Worm (Caenorhabditis elegans) whole organism, L4 larva: ENCODE measurements around the gene polk-1.

ENCODE experiments used
- F10B5.3 ChIP-seq: sonication (generic microtip); optimal IDR thresholded peaks from 2 replicates; lab custom pipeline; 2016; ENCODE audit warnings: mild to moderate bottlenecking, missing genetic modification characterization, missing compliant biosample characterization
- F49E8.2 ChIP-seq: sonication (generic microtip); optimal IDR thresholded peaks from 2 replicates; lab custom pipeline; 2016; ENCODE audit warnings: missing compliant biosample characterization, mild to moderate bottlenecking, missing genetic modification characterization, borderline replicate concordance
- T26A8.4 ChIP-seq: fragments of 200-800 bp; sonication (Bioruptor generic); IDR thresholded peaks from 2 replicates; pipeline ENCODE4 v1.3.6; 2022; ENCODE audit warnings: missing genetic modification characterization, missing compliant biosample characterization
- Y5F2A.4 ChIP-seq: fragments of 200-800 bp; sonication (Bioruptor generic); optimal IDR thresholded peaks from 2 replicates; lab custom pipeline; 2018; ENCODE audit warnings: mild to moderate bottlenecking, missing genetic modification characterization, missing compliant biosample characterization
- ZK546.5 ChIP-seq, 2 experiments: sonication (generic microtip); optimal IDR thresholded peaks; 2 replicates each; lab custom pipeline; 2017; ENCODE audit warnings: missing biosample characterization in 2 of 2, missing genetic modification characterization in 2 of 2
- aha-1 ChIP-seq: fragments of 150-350 bp; peaks from one replicate; lab custom pipeline; 2014; ENCODE audit warnings: missing biosample characterization, missing genetic modification characterization
- ama-1 ChIP-seq: fragments of 150-350 bp; optimal IDR thresholded peaks from 2 replicates; lab custom pipeline; 2014; ENCODE audit warnings: inconsistent platforms, mixed read lengths
- arid-1 ChIP-seq: fragments of 200-800 bp; sonication (Bioruptor generic); conservative IDR thresholded peaks from 2 replicates; pipeline ENCODE4 v1.3.6; 2022; ENCODE audit warnings: missing genetic modification reagents, missing genetic modification characterization, missing compliant biosample characterization
- ceh-20 ChIP-seq: fragments of 200-800 bp; sonication (Bioruptor generic); IDR thresholded peaks from 2 replicates; pipeline ENCODE4 v1.3.6; 2022; ENCODE audit warnings: missing genetic modification reagents, missing genetic modification characterization, missing compliant biosample characterization
- ces-1 ChIP-seq: fragments of 150-350 bp; sonication (generic microtip); optimal IDR thresholded peaks from 4 replicates; lab custom pipeline; 2014; ENCODE audit warnings: missing biosample characterization, missing genetic modification reagents, missing genetic modification characterization
- dmd-8 ChIP-seq: fragments of 200-800 bp; sonication (Bioruptor generic); IDR thresholded peaks from 2 replicates; pipeline ENCODE4 v1.3.6; 2022; ENCODE audit warnings: missing genetic modification characterization, missing compliant biosample characterization
- dpl-1 ChIP-seq: fragments of 150-350 bp; optimal IDR thresholded peaks from 2 replicates; lab custom pipeline; 2014; ENCODE audit warnings: missing biosample characterization, missing genetic modification reagents, missing genetic modification characterization
- egl-27 ChIP-seq: sonication (generic microtip); optimal IDR thresholded peaks from 3 replicates; lab custom pipeline; 2017; ENCODE audit warnings: missing biosample characterization, missing genetic modification reagents, missing genetic modification characterization
- fkh-10 ChIP-seq: fragments of 150-350 bp; optimal IDR thresholded peaks from 2 replicates; lab custom pipeline; 2014; ENCODE audit warnings: missing biosample characterization, missing genetic modification reagents, missing genetic modification characterization
- hlh-30 ChIP-seq: sonication (generic microtip); optimal IDR thresholded peaks from 2 replicates; lab custom pipeline; 2017; ENCODE audit warnings: antibody characterized with exemption, mild to moderate bottlenecking, missing genetic modification characterization, missing compliant biosample characterization; ENCODE audit not compliant: insufficient read depth
- hmg-1.1 ChIP-seq: fragments of 200-800 bp; sonication (Bioruptor generic); IDR thresholded peaks from 2 replicates; pipeline ENCODE4 v1.3.6; 2022; ENCODE audit warnings: missing genetic modification reagents, missing genetic modification characterization, missing compliant biosample characterization
- jun-1 ChIP-seq: fragments of 150-350 bp; optimal IDR thresholded peaks from 2 replicates; lab custom pipeline; 2014; ENCODE audit warnings: missing biosample characterization, missing genetic modification reagents, missing genetic modification characterization
- lim-7 ChIP-seq: fragments of 200-800 bp; sonication (Bioruptor generic); IDR thresholded peaks from 2 replicates; pipeline ENCODE4 v1.3.6; 2022; ENCODE audit warnings: missing genetic modification characterization, missing compliant biosample characterization
- lin-1 ChIP-seq: fragments of 200-800 bp; sonication (Bioruptor generic); IDR thresholded peaks from 2 replicates; pipeline ENCODE4 v1.3.6; 2022; ENCODE audit warnings: missing genetic modification reagents, missing genetic modification characterization, missing compliant biosample characterization
- lin-13 ChIP-seq: fragments of 150-350 bp; optimal IDR thresholded peaks from 2 replicates; lab custom pipeline; 2014; ENCODE audit warnings: missing biosample characterization, missing genetic modification reagents, missing genetic modification characterization
- lin-29 ChIP-seq: fragments of 200-800 bp; sonication (Bioruptor generic); IDR thresholded peaks from 2 replicates; pipeline ENCODE4 v1.3.6; 2022; ENCODE audit warnings: missing genetic modification reagents, missing genetic modification characterization, missing compliant biosample characterization
- lin-38 ChIP-seq: fragments of 200-800 bp; sonication (Bioruptor generic); IDR thresholded peaks from 2 replicates; pipeline ENCODE4 v1.3.6; 2022; ENCODE audit warnings: missing genetic modification reagents, missing genetic modification characterization, missing compliant biosample characterization
- lsy-2 ChIP-seq, 2 experiments: fragments of 150-350 bp in 1 of 2; sonication (generic microtip) in 1 of 2; optimal IDR thresholded peaks; 2 replicates each; lab custom pipeline; 2014 to 2017; ENCODE audit warnings: missing biosample characterization in 2 of 2, missing genetic modification characterization in 2 of 2
- mxl-2 ChIP-seq: fragments of 200-800 bp; sonication (Bioruptor generic); conservative IDR thresholded peaks from 2 replicates; pipeline ENCODE4 v1.3.6; 2022; ENCODE audit warnings: missing genetic modification reagents, missing genetic modification characterization, missing compliant biosample characterization
- mxl-3 ChIP-seq: fragments of 200-800 bp; sonication (Bioruptor generic); optimal IDR thresholded peaks from 2 replicates; lab custom pipeline; 2018; ENCODE audit warnings: mild to moderate bottlenecking, missing genetic modification characterization, missing compliant biosample characterization
- nhr-10 ChIP-seq: fragments of 150-350 bp; optimal IDR thresholded peaks from 2 replicates; lab custom pipeline; 2014; ENCODE audit warnings: missing biosample characterization, missing genetic modification characterization
- nhr-102 ChIP-seq: sonication (generic microtip); optimal IDR thresholded peaks from 2 replicates; lab custom pipeline; 2016; ENCODE audit warnings: mild to moderate bottlenecking, missing genetic modification characterization, moderate library complexity, missing compliant biosample characterization
- nhr-25 ChIP-seq: sonication (generic microtip); optimal IDR thresholded peaks from 2 replicates; lab custom pipeline; 2017; ENCODE audit warnings: missing genetic modification characterization, mild to moderate bottlenecking, missing compliant biosample characterization, antibody characterized with exemption, moderate library complexity, borderline replicate concordance; ENCODE audit not compliant: insufficient read depth
- skn-1 ChIP-seq: fragments of 150-350 bp; optimal IDR thresholded peaks from 2 replicates; lab custom pipeline; 2014; ENCODE audit warnings: missing biosample characterization, missing genetic modification characterization
- spr-1 ChIP-seq: sonication (generic microtip); optimal IDR thresholded peaks from 2 replicates; lab custom pipeline; 2016; ENCODE audit warnings: mild to moderate bottlenecking, missing genetic modification characterization, missing compliant biosample characterization
- spr-3 ChIP-seq: fragments of 200-800 bp; sonication (Bioruptor generic); optimal IDR thresholded peaks from 2 replicates; lab custom pipeline; 2018; ENCODE audit warnings: mild to moderate bottlenecking, missing genetic modification characterization, missing compliant biosample characterization
- tra-1 ChIP-seq: fragments of 200-800 bp; sonication (Bioruptor generic); IDR thresholded peaks from 2 replicates; pipeline ENCODE4 v1.3.6; 2022; ENCODE audit warnings: missing genetic modification reagents, missing genetic modification characterization, missing compliant biosample characterization
- unc-130 ChIP-seq: sonication (generic microtip); optimal IDR thresholded peaks from 2 replicates; lab custom pipeline; 2016; ENCODE audit warnings: missing genetic modification reagents, missing genetic modification characterization, missing compliant biosample characterization
- unc-39 ChIP-seq: sonication (generic microtip); optimal IDR thresholded peaks from 2 replicates; lab custom pipeline; 2017; ENCODE audit warnings: missing biosample characterization, missing genetic modification characterization
- unc-62 ChIP-seq, 3 experiments: fragments of 150-350 bp in 1 of 3; sonication (generic microtip); optimal IDR thresholded peaks in 2 of 3; peaks in 1 of 3; 1 replicate in 1 of 3; 2 replicates in 2 of 3; lab custom pipeline; 2014 to 2017; ENCODE audit warnings: missing biosample characterization in 3 of 3, missing genetic modification characterization in 3 of 3, missing genetic modification reagents in 3 of 3, missing genotype in 1 of 3
- ztf-11 ChIP-seq: fragments of 150-350 bp; optimal IDR thresholded peaks from 2 replicates; lab custom pipeline; 2014; ENCODE audit warnings: missing biosample characterization, missing genetic modification characterization

Gene polk-1

ce11 chrIII:8628405-8628982 is at the start of gene polk-1, which contains the start of gene gpr-1:
TSS of gene polk-1 (minus strand) at chrIII:8628590.
TSS of gene gpr-1 (plus strand) at chrIII:8628932.
- no peak for TF ChIP-seq ztf-11 (tag; lab: Kevin White, UChicago)
- no peak for TF ChIP-seq unc-130
- no peak for TF ChIP-seq mxl-3 (GFP tag; lab: Kevin White, UChicago)
- TF ChIP-seq lin-38 (GFP tag; lab: Robert Waterston, UW): peak; percentile 54
- peak; percentile 72 for TF ChIP-seq dpl-1 (GFP tag; lab: Kevin White, UChicago)
- peak; percentile 3 for TF ChIP-seq lin-13 (GFP tag; lab: Kevin White, UChicago)
- no peak for TF ChIP-seq hmg-1.1 (GFP tag; lab: Robert Waterston, UW)
- TF ChIP-seq ceh-20 (GFP tag; lab: Robert Waterston, UW): no peak
- no peak for TF ChIP-seq Y5F2A.4 (GFP tag; lab: Kevin White, UChicago)
- TF ChIP-seq skn-1 (tag; lab: Kevin White, UChicago): no peak

- TF ChIP-seq lsy-2 (tag; optimal IDR thresholded peaks at IDR 0.05; lab: Kevin White, UChicago) (peak in 1 of 2 experiments; percentile 55), T26A8.4 (0 out of 2 replicates have a peak, but pooled peaks have one; percentile 33), ZK546.5 (tag; optimal IDR thresholded peaks at IDR 0.05; lab: Kevin White, UChicago) (no peak)
These were observed 46.6 kb upstream of the polk-1 start, which contains the start of gene pgl-2 for ce11 chrIII:8674980-8675485. TSS of gene pgl-2 (minus strand) at chrIII:8675435.

- TF ChIP-seq ama-1 (lab: Kevin White, UChicago) (no peak), nhr-10 (no peak), nhr-102 (tag; lab: Kevin White, UChicago) (no peak), aha-1 (tag; lab: Kevin White, UChicago) (no peak), F49E8.2 (tag; lab: Kevin White, UChicago) (no peak)
These were observed 40.3 kb upstream of the polk-1 start for ce11 chrIII:8668717-8669116.

DNA sequence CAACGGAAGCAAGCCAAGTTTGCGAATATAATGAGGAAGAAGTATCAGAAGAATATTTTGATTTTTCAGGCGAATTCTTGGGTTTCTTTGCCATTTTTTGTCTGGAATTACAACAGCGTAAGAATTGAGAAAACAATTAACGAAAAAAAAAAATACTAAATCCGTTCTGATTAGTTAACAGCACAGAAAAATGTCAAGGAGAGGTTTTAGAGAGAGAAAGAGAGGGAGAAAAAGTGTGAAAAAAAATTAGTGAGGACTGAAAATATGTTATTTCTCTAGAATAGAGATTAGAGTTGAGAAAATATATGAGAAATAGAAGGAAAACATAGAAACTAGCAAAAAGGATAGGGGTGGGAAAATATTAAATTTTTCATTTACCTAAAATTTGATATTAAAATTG is 39.0 kb upstream of the polk-1 start, which contains the start of gene dpy-19:
Gene dpy-19 (minus strand): TSS at position 101 of the 400 bp plus-strand sequence.
- no peak for TF ChIP-seq skn-1 (tag; lab: Kevin White, UChicago)
- no peak for TF ChIP-seq spr-1 (tag; lab: Kevin White, UChicago)

- peak; percentile 44 for TF ChIP-seq hlh-30 (tag; lab: Kevin White, UChicago)
- TF ChIP-seq lsy-2 (tag; optimal IDR thresholded peaks at IDR 0.05; lab: Kevin White, UChicago): peak in 1 of 2 experiments; percentile 11
- TF ChIP-seq ces-1 (GFP tag; lab: Kevin White, UChicago): no peak
These were observed 36.6 kb upstream of the polk-1 start, which contains the start of gene F22B7.1 for ce11 chrIII:8664897-8665388. TSS of gene F22B7.1 (plus strand) at chrIII:8665338.

ce11 chrIII:8663143-8663542 is 34.8 kb upstream of the polk-1 start:
- no peak for TF ChIP-seq egl-27 (tag; lab: Kevin White, UChicago)
- peak in 1 of 2 experiments; percentile 86 for TF ChIP-seq unc-62 (GFP tag; optimal IDR thresholded peaks at IDR 0.05 in 1 of 2; lab: Kevin White, UChicago)
- TF ChIP-seq unc-62 (tag; optimal IDR thresholded peaks at IDR 0.05; lab: Kevin White, UChicago): no peak

DNA sequence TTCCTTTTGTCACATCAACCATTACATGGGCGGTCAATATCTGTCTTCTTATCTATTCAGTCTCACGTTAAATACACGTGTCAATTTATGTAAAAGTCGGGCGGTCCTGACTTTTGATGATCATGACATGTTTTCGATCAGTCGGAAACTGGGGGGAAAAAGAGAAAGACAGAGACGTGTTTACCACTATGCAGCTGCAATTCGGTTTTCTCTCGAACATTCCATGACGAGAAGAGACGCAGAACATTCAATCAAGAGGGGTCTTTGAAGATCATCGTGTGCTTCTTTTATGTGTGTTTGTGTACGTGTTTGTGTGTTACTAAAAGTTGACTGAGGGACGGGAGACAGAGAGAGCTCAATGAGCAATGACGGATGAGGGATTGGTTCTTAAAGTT is 30.0 kb upstream of the polk-1 start:
- TF ChIP-seq arid-1 (GFP tag; lab: Robert Waterston, UW) (0 out of 2 replicates have a peak, but pooled peaks have one; percentile 36), Y5F2A.4 (GFP tag; lab: Kevin White, UChicago) (no peak), tra-1 (GFP tag; lab: Robert Waterston, UW) (peak; percentile 96), F10B5.3 (no peak), lim-7 (GFP tag; lab: Robert Waterston, UW) (0 out of 2 replicates have a peak, but pooled peaks have one; percentile 6), jun-1 (peak; percentile 49), mxl-3 (GFP tag; lab: Kevin White, UChicago) (peak; percentile 98), unc-130 (no peak), dmd-8 (GFP tag; lab: Robert Waterston, UW) (no peak), spr-1 (tag; lab: Kevin White, UChicago) (peak; percentile 72), lin-29 (GFP tag; lab: Robert Waterston, UW) (no peak), lin-1 (GFP tag; lab: Robert Waterston, UW) (peak; percentile 89), nhr-25 (tag; lab: Kevin White, UChicago) (peak; percentile 72), spr-3 (GFP tag; lab: Kevin White, UChicago) (no peak), F49E8.2 (tag; lab: Kevin White, UChicago) (no peak), aha-1 (tag; lab: Kevin White, UChicago) (peak; percentile 70), unc-39 (no peak), mxl-2 (GFP tag; lab: Robert Waterston, UW) (peak; percentile 93), fkh-10 (GFP tag; lab: Kevin White, UChicago) (no peak)
